Worm (Caenorhabditis elegans): ENCODE results near the gene Y17G9B.2.

The Y17G9B.2 gene

DNA sequence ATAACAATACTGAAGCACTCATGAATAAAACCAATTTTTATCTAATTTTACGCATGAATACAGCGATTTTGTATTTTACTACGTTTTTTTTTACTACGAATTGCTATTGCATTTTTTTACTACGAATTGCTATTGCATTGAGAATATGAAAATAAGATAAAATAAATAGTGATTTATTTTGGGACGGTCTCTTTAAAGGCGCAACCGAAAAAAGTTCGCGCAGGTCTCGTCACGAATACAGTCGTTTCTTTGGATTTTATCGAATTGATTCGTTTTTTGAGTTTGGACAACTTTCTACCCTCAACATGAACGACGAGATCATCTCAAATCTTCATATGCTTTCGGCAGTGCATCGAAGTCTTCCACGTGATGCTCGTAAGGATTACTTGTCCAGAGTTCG, 12.1 kb upstream of the Y17G9B.2 start, which contains the start of gene Y17G9B.4 (continued):
- TF ChIP-seq D2030.7 (GFP tag; IDR thresholded peaks at IDR 0.05) (peak; percentile 53), lsy-27 (tag; optimal IDR thresholded peaks at IDR 0.05; ENCODE audit: borderline replicate concordance, insufficient read depth) (no peak), Y79H2A.3 (GFP tag; conservative IDR thresholded peaks at IDR 0.05) (no peak), F33H1.4 (GFP tag; IDR thresholded peaks at IDR 0.05) (peak; percentile 90), ztf-6 (GFP tag; IDR thresholded peaks at IDR 0.05) (no peak), chd-7 (tag; optimal IDR thresholded peaks at IDR 0.05) (no peak), pbrm-1 (GFP tag; IDR thresholded peaks at IDR 0.05) (no peak), C06A6.2 (GFP tag; conservative IDR thresholded peaks at IDR 0.05) (no peak), snpc-1.3 (tag; optimal IDR thresholded peaks at IDR 0.05; ENCODE audit: insufficient read depth) (no peak), gei-17 (GFP tag; optimal IDR thresholded peaks at IDR 0.05) (no peak), mcd-1 (GFP tag; IDR thresholded peaks at IDR 0.05) (no peak), ccch-3 (GFP tag; optimal IDR thresholded peaks at IDR 0.05) (no peak)

DNA sequence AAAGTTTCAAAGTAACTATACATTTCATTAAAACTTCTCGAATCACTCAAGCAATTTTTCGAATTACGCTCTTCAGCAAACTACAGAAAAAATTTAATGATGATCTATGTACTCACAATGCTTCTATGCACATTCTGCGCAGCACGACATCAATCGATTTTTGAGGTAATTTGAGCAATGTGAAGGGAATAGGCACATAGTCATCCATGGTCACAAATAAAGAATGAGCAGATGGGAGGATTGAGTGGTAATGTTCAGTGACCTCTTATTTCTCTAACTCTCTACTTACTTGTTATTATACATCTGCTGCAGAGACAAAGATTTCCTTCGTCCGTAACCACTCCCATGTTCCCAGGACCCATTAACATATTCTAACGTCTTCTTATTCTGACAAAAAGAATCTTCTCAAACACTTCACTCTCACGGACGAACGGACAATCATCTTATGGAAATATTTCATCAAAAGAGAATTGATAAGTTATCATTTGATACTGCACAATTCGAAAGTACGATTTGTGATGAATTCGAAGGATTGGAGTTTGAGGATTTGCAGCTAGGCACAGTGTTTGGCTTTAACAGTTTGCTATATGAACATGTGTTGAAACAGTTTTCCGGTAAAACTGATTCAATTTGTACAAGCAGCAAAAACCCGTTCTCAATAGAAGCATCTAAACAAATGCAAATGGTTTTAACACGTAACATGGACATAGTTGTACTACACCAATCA, 7.9 kb upstream of the Y17G9B.2 start, which contains the start of the genes fbxb-77 and Y17G9B.11:
fbxb-77 (minus strand) TSS at position 229 of the 727 bp plus-strand sequence.
Y17G9B.11 (plus strand) TSS at position 677 of the 727 bp plus-strand sequence.
- TF ChIP-seq F22D6.2 (tag; optimal IDR thresholded peaks at IDR 0.05) (no peak), somi-1 (GFP tag; optimal IDR thresholded peaks at IDR 0.05) (no peak)

DNA sequence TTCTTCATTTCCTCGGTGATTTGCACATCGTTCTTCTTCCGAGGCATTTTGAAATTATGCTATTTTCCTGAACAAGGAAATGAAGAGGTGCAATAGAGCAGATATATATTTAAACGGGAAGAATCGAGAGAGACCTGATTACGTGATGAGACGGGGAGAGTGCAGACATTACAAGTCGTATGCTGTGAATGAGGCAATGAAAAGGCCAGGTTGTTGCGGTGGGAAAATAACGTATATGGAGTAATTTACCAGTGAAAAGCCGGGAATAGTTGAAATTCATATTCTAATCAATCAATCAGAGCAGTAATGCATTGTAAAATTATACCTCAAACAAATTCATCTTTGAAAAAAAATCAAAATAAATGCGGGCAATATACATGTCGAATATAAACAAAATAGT, 5.3 kb upstream of the Y17G9B.2 start, which contains the start of gene Y17G9B.8:
Y17G9B.8 (minus strand) TSS at position 182 of the 400 bp plus-strand sequence.
- TF ChIP-seq rpc-1 (optimal IDR thresholded peaks at IDR 0.05) (no peak), rpc-1 (tag; optimal IDR thresholded peaks at IDR 0.05) (no peak), D2030.7 (GFP tag; IDR thresholded peaks at IDR 0.05) (no peak), nfyb-1 (GFP tag; IDR thresholded peaks at IDR 0.05) (peak; percentile 72), pha-4 (tag; optimal IDR thresholded peaks at IDR 0.05) (no peak), attf-3 (GFP tag; conservative IDR thresholded peaks at IDR 0.05) (no peak), K11D2.4 (GFP tag; IDR thresholded peaks at IDR 0.05) (no peak), ceh-91 (GFP tag; IDR thresholded peaks at IDR 0.05) (no peak), xnd-1 (tag; optimal IDR thresholded peaks at IDR 0.05) (peak; percentile 32), F33H1.4 (GFP tag; IDR thresholded peaks at IDR 0.05) (no peak), egrh-3 (GFP tag; IDR thresholded peaks at IDR 0.05) (no peak), mes-4 (tag; optimal IDR thresholded peaks at IDR 0.05) (no peak), lin-26 (GFP tag; IDR thresholded peaks at IDR 0.05) (peak; percentile 44; the same call in 1 of the 2 replicates), nhr-27 (tag; optimal IDR thresholded peaks at IDR 0.05) (no peak), hmg-20 (GFP tag; IDR thresholded peaks at IDR 0.05) (no peak), ztf-28 (GFP tag; IDR thresholded peaks at IDR 0.05) (no peak), Y56A3A.18 (GFP tag; IDR thresholded peaks at IDR 0.05) (no peak), F52B5.7 (tag; optimal IDR thresholded peaks at IDR 0.05) (no peak), athp-1 (tag; optimal IDR thresholded peaks at IDR 0.05) (peak; percentile 10), nhr-90 (tag; optimal IDR thresholded peaks at IDR 0.05) (no peak), unc-130 (GFP tag; optimal IDR thresholded peaks at IDR 0.05) (no peak), K12H6.12 (tag; optimal IDR thresholded peaks at IDR 0.05) (no peak), Y53G8AR.9 (GFP tag; conservative IDR thresholded peaks at IDR 0.05) (no peak), egl-44 (GFP tag; IDR thresholded peaks at IDR 0.05) (no peak), Y53F4B.3 (GFP tag; IDR thresholded peaks at IDR 0.05) (no peak), sea-2 (GFP tag; IDR thresholded peaks at IDR 0.05) (no peak), ccch-3 (GFP tag; optimal IDR thresholded peaks at IDR 0.05) (no peak), cebp-2 (GFP tag; IDR thresholded peaks at IDR 0.05) (no peak), die-1 (tag; optimal IDR thresholded peaks at IDR 0.05) (peak; percentile 25), nhr-120 (GFP tag; IDR thresholded peaks at IDR 0.05) (no peak), repo-1 (tag; optimal IDR thresholded peaks at IDR 0.05) (peak; percentile 11), ztf-25 (GFP tag; IDR thresholded peaks at IDR 0.05) (no peak), mel-28 (tag; optimal IDR thresholded peaks at IDR 0.05; ENCODE audit: borderline replicate concordance) (no peak), cebp-1 (GFP tag; IDR thresholded peaks at IDR 0.05) (no peak), cebp-1 (tag; optimal IDR thresholded peaks at IDR 0.05) (peak; percentile 11)

All from whole organism, young adult.